Fruit fly (Drosophila melanogaster) whole organism, prepupa: ENCODE results near the gene Rab26.

Experiments used
- CG34406 ChIP-seq: fragments of 200-800 bp; sonication (Bioruptor generic); optimal IDR thresholded peaks from 3 replicates; lab custom pipeline; 2016; ENCODE audit warnings: missing biosample characterization, missing genetic modification characterization
- Ets96B ChIP-seq: fragments of 200-800 bp; optimal IDR thresholded peaks from 2 replicates; lab custom pipeline; 2019; ENCODE audit warnings: missing biosample characterization, mild to moderate bottlenecking, missing genetic modification characterization, moderate library complexity
- Smox ChIP-seq: fragments of 200-800 bp; sonication (Bioruptor generic); optimal IDR thresholded peaks from 3 replicates; lab custom pipeline; 2016; ENCODE audit warnings: missing biosample characterization, missing genetic modification characterization
- spab ChIP-seq: fragments of 200-800 bp; sonication (Bioruptor generic); optimal IDR thresholded peaks from 2 replicates; lab custom pipeline; 2017; ENCODE audit warnings: missing biosample characterization, mild to moderate bottlenecking, missing genetic modification characterization, missing genetic modification reagents
- svp ChIP-seq: fragments of 200-800 bp; sonication (Bioruptor generic); peaks from one replicate; lab custom pipeline; 2016; ENCODE audit warnings: missing biosample characterization, missing genetic modification characterization

DNA sequence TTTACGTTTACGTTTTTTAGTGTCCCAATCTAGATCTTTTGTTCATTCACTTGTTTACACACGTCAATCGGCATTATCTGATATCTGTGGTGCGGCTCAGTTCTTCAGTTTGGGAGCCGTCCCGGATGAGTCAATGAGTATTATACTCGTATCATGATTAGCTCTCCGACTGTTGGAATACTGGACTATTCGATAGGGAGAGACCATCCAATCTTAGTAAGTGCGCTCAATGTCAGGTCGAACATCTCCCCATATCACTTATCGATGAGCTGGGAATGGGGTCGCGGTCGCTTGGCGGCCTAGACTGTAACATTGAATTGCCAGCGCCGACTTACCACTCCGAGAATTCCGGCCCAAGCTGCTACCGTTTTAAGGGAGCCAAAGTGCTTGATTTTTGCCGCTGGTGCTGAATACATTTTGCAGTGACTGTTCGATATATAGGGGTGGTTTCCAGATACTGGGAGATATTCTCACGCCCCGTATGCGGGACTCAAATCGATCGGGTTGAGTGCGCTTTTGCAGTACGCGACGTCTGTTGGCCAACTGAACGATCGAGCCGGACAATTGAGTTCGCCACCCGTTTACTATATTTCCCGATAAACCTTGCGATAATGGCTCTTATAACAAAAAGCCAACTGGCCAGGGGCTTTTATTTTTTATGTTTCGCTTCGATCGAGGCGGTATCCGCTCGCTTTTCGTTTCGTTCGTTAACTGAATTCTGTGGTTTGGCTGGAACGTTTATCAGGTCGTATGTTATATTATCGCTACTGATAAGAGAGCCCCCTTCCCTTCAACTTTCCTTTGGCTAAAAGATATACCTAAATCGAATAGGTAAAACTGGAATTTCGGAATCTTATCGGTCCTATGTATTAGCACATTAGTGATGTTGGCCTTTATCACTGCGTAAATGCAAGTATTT, 33.6 kb upstream of the Rab26 start:
- no peak for TF ChIP-seq CG34406 (GFP tag; lab: Kevin White, UChicago)
- TF ChIP-seq spab (GFP tag; lab: Kevin White, UChicago): no peak
- TF ChIP-seq svp (GFP tag; lab: Kevin White, UChicago): no peak
- TF ChIP-seq Smox (GFP tag; lab: Kevin White, UChicago): no peak
- TF ChIP-seq Ets96B (tag; lab: Kevin White, UChicago): no peak
